Fruit fly (Drosophila melanogaster) whole organism, embryonic: ENCODE measurements around the gene Orct2.

Experiments
- Ada2b ChIP-seq: fragments of 200-800 bp; sonication (Bioruptor generic); IDR thresholded peaks from 2 replicates; pipeline ENCODE4 v1.3.6; 2022; ENCODE audit warnings: missing biosample characterization, missing genetic modification characterization
- Adf1 ChIP-seq: fragments of 200-800 bp; sonication (Bioruptor generic); IDR thresholded peaks from 2 replicates; pipeline ENCODE4 v1.3.6; 2022; ENCODE audit warnings: missing biosample characterization, missing genetic modification characterization
- C15 ChIP-seq: fragments of 200-800 bp; sonication (Bioruptor generic); IDR thresholded peaks from 3 replicates; pipeline ENCODE4 v1.3.6; 2022; ENCODE audit warnings: missing biosample characterization, missing genetic modification characterization
- CG10209 ChIP-seq: fragments of 200-800 bp; sonication (Bioruptor generic); optimal IDR thresholded peaks from 3 replicates; lab custom pipeline; 2017; ENCODE audit warnings: missing biosample characterization, mild to moderate bottlenecking, missing genetic modification characterization, missing genetic modification reagents
- CG10321 ChIP-seq: fragments of 200-800 bp; sonication (Bioruptor generic); IDR thresholded peaks from 2 replicates; pipeline ENCODE4 v1.3.6; 2022; ENCODE audit warnings: missing biosample characterization, missing genetic modification characterization
- CG11247 ChIP-seq: fragments of 200-800 bp; sonication (Bioruptor generic); IDR thresholded peaks from 2 replicates; pipeline ENCODE4 v1.3.6; 2022; ENCODE audit warnings: missing biosample characterization, missing genetic modification characterization
- CG12071 ChIP-seq: fragments of 200-800 bp; sonication (Bioruptor generic); optimal IDR thresholded peaks from 3 replicates; lab custom pipeline; 2018; ENCODE audit warnings: missing biosample characterization, mild to moderate bottlenecking, missing genetic modification characterization
- CG14860 ChIP-seq: fragments of 200-800 bp; sonication (Bioruptor generic); IDR thresholded peaks from 3 replicates; pipeline ENCODE4 v1.3.6; 2022; ENCODE audit warnings: missing biosample characterization, missing genetic modification characterization; ENCODE audit not compliant: partially characterized antibody
- CG18011 ChIP-seq: fragments of 200-800 bp; sonication (Bioruptor generic); optimal IDR thresholded peaks from 2 replicates; lab custom pipeline; 2017; ENCODE audit warnings: missing biosample characterization, missing genetic modification characterization, mild to moderate bottlenecking, moderate library complexity, missing genotype
- CG2202 ChIP-seq: fragments of 200-800 bp; sonication (Bioruptor generic); optimal IDR thresholded peaks from 2 replicates; lab custom pipeline; 2018; ENCODE audit warnings: missing biosample characterization, mild to moderate bottlenecking, missing genetic modification characterization
- CG30020 ChIP-seq: fragments of 200-800 bp; optimal IDR thresholded peaks from 2 replicates; lab custom pipeline; 2019; ENCODE audit warnings: missing biosample characterization, mild to moderate bottlenecking, missing genetic modification characterization, moderate library complexity
- CG30403 ChIP-seq: fragments of 200-800 bp; sonication (Bioruptor generic); optimal IDR thresholded peaks from 3 replicates; lab custom pipeline; 2016; ENCODE audit warnings: missing biosample characterization, missing genetic modification characterization
- CG4820 ChIP-seq: fragments of 200-800 bp; sonication (Bioruptor generic); optimal IDR thresholded peaks from 3 replicates; lab custom pipeline; 2016; ENCODE audit warnings: missing biosample characterization, missing genetic modification characterization
- CG8924 ChIP-seq: fragments of 200-800 bp; optimal IDR thresholded peaks from 3 replicates; lab custom pipeline; 2019; ENCODE audit warnings: missing biosample characterization, mild to moderate bottlenecking, missing genetic modification characterization, moderate library complexity
- CG9727 ChIP-seq: fragments of 200-800 bp; sonication (Bioruptor generic); optimal IDR thresholded peaks from 3 replicates; lab custom pipeline; 2017; ENCODE audit warnings: missing biosample characterization, mild to moderate bottlenecking, missing genetic modification characterization
- CG9817 ChIP-seq: fragments of 200-800 bp; sonication (Bioruptor generic); optimal IDR thresholded peaks from 2 replicates; lab custom pipeline; 2018; ENCODE audit warnings: missing biosample characterization, mild to moderate bottlenecking, missing genetic modification characterization, moderate library complexity
- Camta ChIP-seq: fragments of 200-800 bp; sonication (Bioruptor generic); optimal IDR thresholded peaks from 2 replicates; lab custom pipeline; 2016; ENCODE audit warnings: missing biosample characterization, missing genetic modification characterization
- CkIIα-i1 ChIP-seq: fragments of 200-800 bp; sonication (Bioruptor generic); IDR thresholded peaks from 2 replicates; pipeline ENCODE4 v1.3.6; 2022; ENCODE audit warnings: missing biosample characterization, missing genetic modification characterization
- D19A ChIP-seq: fragments of 200-800 bp; optimal IDR thresholded peaks from 3 replicates; lab custom pipeline; 2019; ENCODE audit warnings: missing biosample characterization, mild to moderate bottlenecking, missing genetic modification characterization, moderate library complexity
- Deaf1 ChIP-seq: fragments of 200-800 bp; optimal IDR thresholded peaks from 3 replicates; lab custom pipeline; 2019; ENCODE audit warnings: missing biosample characterization, mild to moderate bottlenecking, missing genetic modification characterization, moderate library complexity
- Dref ChIP-seq: fragments of 200-800 bp; sonication (Bioruptor generic); IDR thresholded peaks from 2 replicates; pipeline ENCODE4 v1.3.6; 2022; ENCODE audit warnings: missing biosample characterization, missing genetic modification characterization
- ERR ChIP-seq: fragments of 200-800 bp; sonication (Bioruptor generic); optimal IDR thresholded peaks from 2 replicates; lab custom pipeline; 2016; ENCODE audit warnings: missing biosample characterization, missing genetic modification characterization
- Eip74EF ChIP-seq, 2 experiments: fragments of 200-800 bp in 1 of 2; fragments of >200 bp in 1 of 2; sonication (Bioruptor generic) in 1 of 2; optimal IDR thresholded peaks; 2 replicates each; lab custom pipeline; 2017 to 2019; ENCODE audit warnings: missing biosample characterization in 2 of 2, missing genetic modification characterization in 2 of 2, mild to moderate bottlenecking in 1 of 2, moderate library complexity in 1 of 2
- HLH4C ChIP-seq: fragments of 200-800 bp; sonication (Bioruptor generic); IDR thresholded peaks from 3 replicates; pipeline ENCODE4 v1.3.6; 2022; ENCODE audit warnings: missing biosample characterization, missing genetic modification characterization; ENCODE audit not compliant: partially characterized antibody
- Hmx ChIP-seq: fragments of 200-800 bp; sonication (Bioruptor generic); optimal IDR thresholded peaks from 2 replicates; lab custom pipeline; 2016; ENCODE audit warnings: missing biosample characterization, missing genetic modification characterization
- Hr3 ChIP-seq: fragments of 200-800 bp; sonication (Bioruptor generic); optimal IDR thresholded peaks from 3 replicates; lab custom pipeline; 2016; ENCODE audit warnings: missing biosample characterization, missing genetic modification characterization
- Hr78 ChIP-seq, 2 experiments: fragments of 200-800 bp in 1 of 2; fragments of >200 bp in 1 of 2; sonication (Bioruptor generic) in 1 of 2; optimal IDR thresholded peaks; 2 replicates each; lab custom pipeline; 2017 to 2019; ENCODE audit warnings: missing biosample characterization in 2 of 2, missing genetic modification characterization in 2 of 2, mild to moderate bottlenecking in 1 of 2, moderate library complexity in 1 of 2
- MTF-1 ChIP-seq: fragments of 200-800 bp; sonication (Bioruptor generic); optimal IDR thresholded peaks from 2 replicates; lab custom pipeline; 2018; ENCODE audit warnings: missing biosample characterization, mild to moderate bottlenecking, missing genetic modification characterization, borderline replicate concordance
- Nf-YB ChIP-seq: fragments of 200-800 bp; sonication (Bioruptor generic); optimal IDR thresholded peaks from 3 replicates; lab custom pipeline; 2019; ENCODE audit warnings: missing biosample characterization, mild to moderate bottlenecking, missing genetic modification characterization, moderate library complexity
- NfI ChIP-seq: fragments of 200-800 bp; sonication (Bioruptor generic); optimal IDR thresholded peaks from 3 replicates; lab custom pipeline; 2018; ENCODE audit warnings: missing biosample characterization, mild to moderate bottlenecking, missing genetic modification characterization, moderate library complexity
- Pdp1 ChIP-seq, 2 experiments: fragments of 200-800 bp; sonication (Bioruptor generic); optimal IDR thresholded peaks; 3 replicates each; lab custom pipeline; 2016; ENCODE audit warnings: missing biosample characterization in 2 of 2, missing genetic modification characterization in 2 of 2, mild to moderate bottlenecking in 1 of 2, moderate library complexity in 1 of 2
- Sin3A ChIP-seq: fragments of >200 bp; optimal IDR thresholded peaks from 2 replicates; lab custom pipeline; 2018
- Taf1 ChIP-seq: fragments of 200-800 bp; sonication (Bioruptor generic); IDR thresholded peaks from 2 replicates; pipeline ENCODE4 v1.3.6; 2022; ENCODE audit warnings: missing biosample characterization, missing genetic modification characterization
- al ChIP-seq: fragments of 200-800 bp; sonication (Bioruptor generic); IDR thresholded peaks from 2 replicates; pipeline ENCODE4 v1.3.6; 2022; ENCODE audit warnings: missing biosample characterization, missing genetic modification characterization
- cg ChIP-seq: fragments of 200-800 bp; sonication (Bioruptor generic); optimal IDR thresholded peaks from 3 replicates; lab custom pipeline; 2019; ENCODE audit warnings: missing biosample characterization, mild to moderate bottlenecking, missing genetic modification characterization, moderate library complexity
- dimm ChIP-seq: fragments of 200-800 bp; sonication (Bioruptor generic); IDR thresholded peaks from 2 replicates; pipeline ENCODE4 v1.3.6; 2022; ENCODE audit warnings: missing biosample characterization, missing genetic modification characterization
- dpn ChIP-seq, 2 experiments: fragments of 200-800 bp; sonication (Bioruptor generic); optimal IDR thresholded peaks; 3 replicates each; lab custom pipeline; 2016; ENCODE audit warnings: missing biosample characterization in 2 of 2, missing genetic modification characterization in 2 of 2
- dysf ChIP-seq: fragments of 200-800 bp; sonication (Bioruptor generic); IDR thresholded peaks from 3 replicates; pipeline ENCODE4 v1.3.6; 2022; ENCODE audit warnings: missing biosample characterization, missing genetic modification characterization
- fd96Cb ChIP-seq: fragments of 200-800 bp; sonication (Bioruptor generic); optimal IDR thresholded peaks from 2 replicates; lab custom pipeline; 2018; ENCODE audit warnings: missing biosample characterization, mild to moderate bottlenecking, missing genetic modification characterization, moderate library complexity
- her ChIP-seq: fragments of 200-800 bp; sonication (Bioruptor generic); optimal IDR thresholded peaks from 2 replicates; lab custom pipeline; 2016; ENCODE audit warnings: missing biosample characterization, missing genetic modification characterization
- knrl ChIP-seq: fragments of 200-800 bp; sonication (Bioruptor generic); IDR thresholded peaks from 3 replicates; pipeline ENCODE4 v1.3.6; 2022; ENCODE audit warnings: missing biosample characterization, missing genetic modification characterization; ENCODE audit not compliant: partially characterized antibody
- lab ChIP-seq: fragments of 200-800 bp; sonication (Bioruptor generic); optimal IDR thresholded peaks from 3 replicates; lab custom pipeline; 2017; ENCODE audit warnings: missing biosample characterization, missing genetic modification characterization, mild to moderate bottlenecking, moderate library complexity, missing genetic modification reagents
- lola ChIP-seq, 3 experiments: fragments of >200 bp in 2 of 3; fragments of 200-800 bp in 1 of 3; sonication (Bioruptor generic) in 1 of 3; optimal IDR thresholded peaks; 2 replicates each; lab custom pipeline; 2017 to 2019; ENCODE audit warnings: missing biosample characterization in 3 of 3, missing genetic modification characterization in 3 of 3, mild to moderate bottlenecking in 1 of 3, moderate library complexity in 1 of 3
- rib ChIP-seq: fragments of 200-800 bp; sonication (Bioruptor generic); IDR thresholded peaks from 2 replicates; pipeline ENCODE4 v1.3.6; 2022; ENCODE audit warnings: missing biosample characterization, missing genetic modification characterization
- tap ChIP-seq: fragments of 200-800 bp; optimal IDR thresholded peaks from 3 replicates; lab custom pipeline; 2019; ENCODE audit warnings: missing biosample characterization, mild to moderate bottlenecking, missing genetic modification characterization, moderate library complexity
- tll ChIP-seq, 2 experiments: fragments of 200-800 bp in 1 of 2; fragments of >200 bp in 1 of 2; sonication (Bioruptor generic) in 1 of 2; optimal IDR thresholded peaks; 2 replicates each; lab custom pipeline; 2017 to 2019; ENCODE audit warnings: missing biosample characterization in 2 of 2, missing genetic modification characterization in 2 of 2, mild to moderate bottlenecking in 1 of 2, moderate library complexity in 1 of 2
- ttk ChIP-seq: fragments of 200-800 bp; sonication (Bioruptor generic); IDR thresholded peaks from 2 replicates; pipeline ENCODE4 v2.1.2; 2022; ENCODE audit warnings: missing biosample characterization, missing genetic modification characterization

Orct2 gene

dm6 chr3R:24230423-24231205 lies 42.2 kb upstream of the Orct2 start, which contains the start of gene mask (continued):
- TF ChIP-seq CG10321 (peak; percentile 96), CG14860 (GFP tag; lab: Robert Waterston, UW) (no peak), CG30403 (GFP tag; lab: Kevin White, UChicago) (peak; percentile 70), CG9727 (GFP tag; lab: Kevin White, UChicago) (peak; percentile 92), dpn (GFP tag; optimal IDR thresholded peaks at IDR 0.05; lab: Kevin White, UChicago) (peak; percentile 33 to 86), Adf1 (GFP tag; lab: Robert Waterston, UW) (0 out of 2 replicates have a peak, but pooled peaks have one; percentile 25), her (GFP tag; lab: Kevin White, UChicago) (peak; percentile 70), al (peak; percentile 70), dysf (GFP tag; lab: Robert Waterston, UW) (peak; percentile 65; the same call in 2 of the 3 replicates), fd96Cb (tag; lab: Kevin White, UChicago) (peak; percentile 4), C15 (GFP tag; lab: Robert Waterston, UW) (peak; percentile 48; the same call in 1 of the 3 replicates), Hmx (GFP tag; lab: Kevin White, UChicago) (peak; percentile 27), cg (GFP tag; lab: Kevin White, UChicago) (peak; percentile 52), CG2202 (peak; percentile 39), Pdp1 (GFP tag; optimal IDR thresholded peaks at IDR 0.05; lab: Kevin White, UChicago) (peak; percentile 65 to 83), tap (tag; lab: Kevin White, UChicago) (no peak), Hr78 (GFP tag; optimal IDR thresholded peaks at IDR 0.05; lab: Kevin White, UChicago) (no peak), Sin3A (peak; percentile 43), CG11247 (GFP tag; lab: Robert Waterston, UW) (peak; percentile 87), ttk (peak; percentile 66; the same call in 1 of the 2 replicates), MTF-1 (GFP tag; lab: Kevin White, UChicago) (peak; percentile 87), tll (GFP tag; optimal IDR thresholded peaks at IDR 0.05; lab: Kevin White, UChicago) (peak in 1 of 2 experiments; percentile 62), CG18011 (GFP tag; lab: Kevin White, UChicago) (peak; percentile 64), CG4820 (GFP tag; lab: Kevin White, UChicago) (peak; percentile 47), CG9817 (tag; lab: Kevin White, UChicago) (peak; percentile 81), Dref (peak; percentile 58), Ada2b (peak; percentile 42; the same call in 1 of the 2 replicates), CG10209 (GFP tag; lab: Kevin White, UChicago) (peak; percentile 74), Hr3 (GFP tag; lab: Kevin White, UChicago) (peak; percentile 45), CG12071 (GFP tag; lab: Kevin White, UChicago) (peak; percentile 82), ERR (GFP tag; lab: Kevin White, UChicago) (peak; percentile 6), D19A (tag; lab: Kevin White, UChicago) (peak; percentile 4), lola (GFP tag; optimal IDR thresholded peaks at IDR 0.05; lab: Kevin White, UChicago) (peak in 1 of 3 experiments; percentile 5), CG8924 (tag; lab: Kevin White, UChicago) (peak; percentile 32), rib (GFP tag; lab: Robert Waterston, UW) (no peak; the same call in 1 of the 2 replicates), Nf-YB (GFP tag; lab: Kevin White, UChicago) (peak; percentile 32), NfI (GFP tag; lab: Kevin White, UChicago) (peak; percentile 93), lab (GFP tag; lab: Kevin White, UChicago) (peak; percentile 87), dimm (GFP tag; lab: Robert Waterston, UW) (0 out of 2 replicates have a peak, but pooled peaks have one; percentile 42), Taf1 (peak; percentile 46; the same call in 1 of the 2 replicates), Deaf1 (peak; percentile 66), CkIIα-i1 (GFP tag; lab: Robert Waterston, UW) (no peak), Camta (peak; percentile 84), HLH4C (GFP tag; lab: Robert Waterston, UW) (no peak), knrl (no peak), CG30020 (tag; lab: Kevin White, UChicago) (peak; percentile 32), Eip74EF (GFP tag; optimal IDR thresholded peaks at IDR 0.05; lab: Kevin White, UChicago) (peak in 1 of 2 experiments; percentile 25)
